Fruit fly (Drosophila melanogaster) whole organism, embryonic: ENCODE results near the gene fry.

Experiments
- Atf-2 ChIP-seq: fragments of 200-800 bp; sonication (Bioruptor generic); optimal IDR thresholded peaks from 2 replicates; lab custom pipeline; 2016; ENCODE audit warnings: missing biosample characterization, missing genetic modification characterization
- Atf6 ChIP-seq: fragments of 200-800 bp; sonication (Bioruptor generic); IDR thresholded peaks from 2 replicates; pipeline ENCODE4 v1.3.6; 2022; ENCODE audit warnings: missing biosample characterization, missing genetic modification characterization
- BtbVII ChIP-seq: fragments of 200-800 bp; sonication (Bioruptor generic); optimal IDR thresholded peaks from 3 replicates; lab custom pipeline; 2017; ENCODE audit warnings: missing biosample characterization, mild to moderate bottlenecking, missing genetic modification characterization
- CG11695 ChIP-seq: fragments of 200-800 bp; sonication (Bioruptor generic); IDR thresholded peaks from 3 replicates; pipeline ENCODE4 v1.3.6; 2022; ENCODE audit warnings: missing biosample characterization, missing genetic modification characterization
- CG12659 ChIP-seq: fragments of 200-800 bp; sonication (Bioruptor generic); optimal IDR thresholded peaks from 3 replicates; lab custom pipeline; 2017; ENCODE audit warnings: mild to moderate bottlenecking, missing biosample characterization, missing genetic modification reagents, missing genetic modification characterization
- CG17186 ChIP-seq: fragments of 200-800 bp; sonication (Bioruptor generic); optimal IDR thresholded peaks from 3 replicates; lab custom pipeline; 2017; ENCODE audit warnings: missing biosample characterization, missing genetic modification reagents, missing genetic modification characterization
- CG2202 ChIP-seq: fragments of 200-800 bp; sonication (Bioruptor generic); optimal IDR thresholded peaks from 2 replicates; lab custom pipeline; 2018; ENCODE audit warnings: missing biosample characterization, mild to moderate bottlenecking, missing genetic modification characterization
- CG31365 ChIP-seq: fragments of 200-800 bp; sonication (Bioruptor generic); optimal IDR thresholded peaks from 2 replicates; lab custom pipeline; 2018; ENCODE audit warnings: missing biosample characterization, mild to moderate bottlenecking, missing genetic modification characterization
- CG33213 ChIP-seq: fragments of 200-800 bp; sonication (Bioruptor generic); optimal IDR thresholded peaks from 3 replicates; lab custom pipeline; 2016; ENCODE audit warnings: missing biosample characterization, missing genetic modification characterization
- CG34224 ChIP-seq: fragments of 200-800 bp; sonication (Bioruptor generic); IDR thresholded peaks from 3 replicates; pipeline ENCODE4 v1.3.6; 2022; ENCODE audit warnings: missing biosample characterization, missing genetic modification characterization; ENCODE audit not compliant: partially characterized antibody
- CG4617 ChIP-seq: fragments of 200-800 bp; sonication (Bioruptor generic); optimal IDR thresholded peaks from 3 replicates; lab custom pipeline; 2016; ENCODE audit warnings: missing biosample characterization, missing genetic modification characterization, borderline replicate concordance
- CG7357 ChIP-seq: fragments of 200-800 bp; sonication (Bioruptor generic); IDR thresholded peaks from 3 replicates; pipeline ENCODE4 v1.3.6; 2022; ENCODE audit warnings: missing biosample characterization, missing genetic modification characterization
- CG7963 ChIP-seq: fragments of 200-800 bp; sonication (Bioruptor generic); IDR thresholded peaks from 3 replicates; pipeline ENCODE4 v1.3.6; 2022; ENCODE audit warnings: missing biosample characterization, missing genetic modification characterization; ENCODE audit not compliant: partially characterized antibody
- CG9437 ChIP-seq: fragments of 200-800 bp; sonication (Bioruptor generic); optimal IDR thresholded peaks from 2 replicates; lab custom pipeline; 2018; ENCODE audit warnings: missing biosample characterization, mild to moderate bottlenecking, missing genetic modification characterization
- CG9727 ChIP-seq: fragments of 200-800 bp; sonication (Bioruptor generic); optimal IDR thresholded peaks from 3 replicates; lab custom pipeline; 2017; ENCODE audit warnings: missing biosample characterization, mild to moderate bottlenecking, missing genetic modification characterization
- Dbx ChIP-seq: fragments of 200-800 bp; sonication (Bioruptor generic); IDR thresholded peaks from 3 replicates; pipeline ENCODE4 v1.3.6; 2022; ENCODE audit warnings: missing biosample characterization, missing genetic modification characterization
- Dp ChIP-seq: fragments of 200-800 bp; sonication (Bioruptor generic); optimal IDR thresholded peaks from 2 replicates; lab custom pipeline; 2018; ENCODE audit warnings: missing biosample characterization, mild to moderate bottlenecking, missing genetic modification characterization, moderate library complexity
- E2f1 ChIP-seq: fragments of 200-800 bp; sonication (Bioruptor generic); IDR thresholded peaks from 2 replicates; pipeline ENCODE4 v1.3.6; 2022; ENCODE audit warnings: missing biosample characterization, missing genetic modification characterization
- HLHmδ ChIP-seq: fragments of 200-800 bp; sonication (Bioruptor generic); optimal IDR thresholded peaks from 2 replicates; lab custom pipeline; 2018; ENCODE audit warnings: missing biosample characterization, mild to moderate bottlenecking, missing genetic modification characterization, moderate library complexity
- Hand ChIP-seq: fragments of 200-800 bp; sonication (Bioruptor generic); optimal IDR thresholded peaks from 2 replicates; lab custom pipeline; 2017; ENCODE audit warnings: mild to moderate bottlenecking, missing biosample characterization, missing genetic modification reagents, missing genetic modification characterization
- Hmr ChIP-seq: fragments of 200-800 bp; sonication (Bioruptor generic); optimal IDR thresholded peaks from 3 replicates; lab custom pipeline; 2017; ENCODE audit warnings: mild to moderate bottlenecking, missing biosample characterization, missing genetic modification reagents, missing genetic modification characterization
- Mad ChIP-seq: fragments of 200-800 bp; sonication (Bioruptor generic); optimal IDR thresholded peaks from 2 replicates; lab custom pipeline; 2016; ENCODE audit warnings: missing biosample characterization, missing genetic modification characterization
- Med ChIP-seq: fragments of 200-800 bp; sonication (Bioruptor generic); peaks from one replicate; lab custom pipeline; 2016; ENCODE audit warnings: missing biosample characterization, missing genetic modification characterization, mild to moderate bottlenecking, inconsistent platforms, moderate library complexity
- Meics ChIP-seq: fragments of 200-800 bp; sonication (Bioruptor generic); optimal IDR thresholded peaks from 2 replicates; lab custom pipeline; 2017; ENCODE audit warnings: missing biosample characterization, mild to moderate bottlenecking, missing genetic modification characterization
- Mes4 ChIP-seq: fragments of 200-800 bp; sonication (Bioruptor generic); optimal IDR thresholded peaks from 2 replicates; lab custom pipeline; 2016; ENCODE audit warnings: missing biosample characterization, missing genetic modification characterization
- Nf-YC ChIP-seq: fragments of 200-800 bp; optimal IDR thresholded peaks from 3 replicates; lab custom pipeline; 2019; ENCODE audit warnings: missing biosample characterization, mild to moderate bottlenecking, missing genetic modification characterization, moderate library complexity
- Scr ChIP-seq: fragments of 200-800 bp; sonication (Bioruptor generic); IDR thresholded peaks from 2 replicates; pipeline ENCODE4 v1.3.6; 2022; ENCODE audit warnings: missing biosample characterization, missing genetic modification characterization; ENCODE audit not compliant: partially characterized antibody
- ara ChIP-seq: fragments of 200-800 bp; sonication (Bioruptor generic); IDR thresholded peaks from 2 replicates; pipeline ENCODE4 v1.3.6; 2022; ENCODE audit warnings: missing biosample characterization, missing genetic modification characterization
- bigmax ChIP-seq: fragments of 200-800 bp; sonication (Bioruptor generic); optimal IDR thresholded peaks from 2 replicates; lab custom pipeline; 2018; ENCODE audit warnings: missing biosample characterization, mild to moderate bottlenecking, missing genetic modification characterization
- chif ChIP-seq, 2 experiments: fragments of 200-800 bp; sonication (Bioruptor generic); optimal IDR thresholded peaks; 3 replicates each; lab custom pipeline; 2016; ENCODE audit warnings: missing biosample characterization in 2 of 2, missing genetic modification characterization in 2 of 2
- corto ChIP-seq: fragments of 200-800 bp; sonication (Bioruptor generic); optimal IDR thresholded peaks from 2 replicates; lab custom pipeline; 2016; ENCODE audit warnings: missing biosample characterization, mild to moderate bottlenecking, missing genetic modification characterization, moderate library complexity
- crp ChIP-seq, 2 experiments: fragments of 200-800 bp; sonication (Bioruptor generic); optimal IDR thresholded peaks; 2 replicates in 1 of 2; 3 replicates in 1 of 2; lab custom pipeline; 2017; ENCODE audit warnings: missing biosample characterization in 2 of 2, missing genetic modification characterization in 2 of 2, mild to moderate bottlenecking in 1 of 2, moderate library complexity in 1 of 2
- dati ChIP-seq: fragments of 200-800 bp; sonication (Bioruptor generic); IDR thresholded peaks from 2 replicates; pipeline ENCODE4 v1.3.6; 2022; ENCODE audit warnings: missing biosample characterization, missing genetic modification characterization
- dm ChIP-seq: fragments of 200-800 bp; sonication (Bioruptor generic); optimal IDR thresholded peaks from 3 replicates; lab custom pipeline; 2016; ENCODE audit warnings: missing biosample characterization, missing genetic modification characterization
- eve ChIP-seq, 2 experiments: fragments of >200 bp; optimal IDR thresholded peaks; 2 replicates each; lab custom pipeline; 2017; ENCODE audit warnings: missing biosample characterization in 2 of 2, missing genetic modification characterization in 2 of 2
- gem ChIP-seq: fragments of 200-800 bp; sonication (Bioruptor generic); optimal IDR thresholded peaks from 2 replicates; lab custom pipeline; 2019; ENCODE audit warnings: missing biosample characterization, mild to moderate bottlenecking, missing genetic modification characterization, moderate library complexity
- grn ChIP-seq: fragments of 200-800 bp; sonication (Bioruptor generic); optimal IDR thresholded peaks from 3 replicates; lab custom pipeline; 2017; ENCODE audit warnings: missing biosample characterization, missing genetic modification characterization
- ind ChIP-seq: fragments of 200-800 bp; sonication (Bioruptor generic); optimal IDR thresholded peaks from 3 replicates; lab custom pipeline; 2016; ENCODE audit warnings: missing biosample characterization, missing genetic modification characterization
- luna ChIP-seq: fragments of 200-800 bp; sonication (Bioruptor generic); optimal IDR thresholded peaks from 2 replicates; lab custom pipeline; 2016; ENCODE audit warnings: missing biosample characterization, missing genetic modification characterization
- mirr ChIP-seq: fragments of 200-800 bp; sonication (Bioruptor generic); optimal IDR thresholded peaks from 3 replicates; lab custom pipeline; 2018; ENCODE audit warnings: missing biosample characterization, mild to moderate bottlenecking, missing genetic modification characterization
- rib ChIP-seq: fragments of 200-800 bp; sonication (Bioruptor generic); IDR thresholded peaks from 2 replicates; pipeline ENCODE4 v1.3.6; 2022; ENCODE audit warnings: missing biosample characterization, missing genetic modification characterization
- ro ChIP-seq: fragments of 200-800 bp; sonication (Bioruptor generic); IDR thresholded peaks from 2 replicates; pipeline ENCODE4 v1.3.6; 2022; ENCODE audit warnings: missing biosample characterization, missing genetic modification characterization
- scrt ChIP-seq: fragments of 200-800 bp; sonication (Bioruptor generic); optimal IDR thresholded peaks from 2 replicates; lab custom pipeline; 2018; ENCODE audit warnings: missing biosample characterization, mild to moderate bottlenecking, missing genetic modification characterization, moderate library complexity
- sens ChIP-seq: fragments of 200-800 bp; sonication (Bioruptor generic); peaks from one replicate; lab custom pipeline; 2016; ENCODE audit warnings: missing biosample characterization, missing genetic modification characterization
- tup ChIP-seq: fragments of 200-800 bp; sonication (Bioruptor generic); optimal IDR thresholded peaks from 2 replicates; lab custom pipeline; 2016; ENCODE audit warnings: missing biosample characterization, mild to moderate bottlenecking, missing genetic modification characterization, moderate library complexity
- unc-4 ChIP-seq: fragments of 200-800 bp; sonication (Bioruptor generic); IDR thresholded peaks from 2 replicates; pipeline ENCODE4 v1.3.6; 2022; ENCODE audit warnings: missing biosample characterization, missing genetic modification characterization; ENCODE audit not compliant: partially characterized antibody
- yki ChIP-seq: fragments of >200 bp; optimal IDR thresholded peaks from 3 replicates; lab custom pipeline; 2018
- zen2 ChIP-seq: fragments of 200-800 bp; sonication (Bioruptor generic); IDR thresholded peaks from 3 replicates; pipeline ENCODE4 v1.3.6; 2022; ENCODE audit warnings: missing biosample characterization, missing genetic modification characterization; ENCODE audit not compliant: partially characterized antibody

Gene fry

dm6 chr3L:9695242-9695641 is 16.3 kb upstream of the fry start (continued):
- TF ChIP-seq mirr (GFP tag; lab: Kevin White, UChicago) (peak; percentile 15), CG7357 (GFP tag; lab: Robert Waterston, UW) (no peak)

- no peak for TF ChIP-seq dati (GFP tag; lab: Robert Waterston, UW)
- no peak for TF ChIP-seq CG7963 (GFP tag; lab: Robert Waterston, UW)
- no peak for TF ChIP-seq scrt (GFP tag; lab: Kevin White, UChicago)
- TF ChIP-seq unc-4 (GFP tag; lab: Robert Waterston, UW): no peak
- peak; percentile 25 for TF ChIP-seq Med
- no peak for TF ChIP-seq dm (GFP tag; lab: Kevin White, UChicago)
- TF ChIP-seq CG12659: no peak
- peak; percentile 4 for TF ChIP-seq gem
- no peak for TF ChIP-seq rib (GFP tag; lab: Robert Waterston, UW)
- TF ChIP-seq CG33213 (GFP tag; lab: Kevin White, UChicago): no peak
- TF ChIP-seq sens (GFP tag; lab: Kevin White, UChicago): peak; percentile 53
- no peak for TF ChIP-seq Mad (GFP tag; lab: Kevin White, UChicago)
- TF ChIP-seq tup (GFP tag; lab: Kevin White, UChicago): no peak
- TF ChIP-seq CG17186 (GFP tag; lab: Kevin White, UChicago): no peak
- TF ChIP-seq luna (GFP tag; lab: Kevin White, UChicago): no peak
- TF ChIP-seq crp (GFP tag; optimal IDR thresholded peaks at IDR 0.05; lab: Kevin White, UChicago): peak in 1 of 2 experiments; percentile 58
- TF ChIP-seq CG31365 (tag; lab: Kevin White, UChicago): no peak
- no peak for TF ChIP-seq Hmr (GFP tag; lab: Kevin White, UChicago)
- TF ChIP-seq CG4617 (GFP tag; lab: Kevin White, UChicago): no peak
- TF ChIP-seq CG9437 (GFP tag; lab: Kevin White, UChicago): no peak
- TF ChIP-seq E2f1 (GFP tag; lab: Robert Waterston, UW): no peak
- no peak for TF ChIP-seq CG11695 (GFP tag; lab: Robert Waterston, UW)
- TF ChIP-seq eve (GFP tag; optimal IDR thresholded peaks at IDR 0.05; lab: Kevin White, UChicago): peak in 1 of 2 experiments; percentile 45
- no peak for TF ChIP-seq corto
- TF ChIP-seq ara: no peak
- no peak for TF ChIP-seq Atf-2 (GFP tag; lab: Kevin White, UChicago)
- TF ChIP-seq Nf-YC (tag; lab: Kevin White, UChicago): no peak
- TF ChIP-seq chif (GFP tag; optimal IDR thresholded peaks at IDR 0.05; lab: Kevin White, UChicago): no peak
- peak; percentile 55 for TF ChIP-seq grn (GFP tag; lab: Kevin White, UChicago)
- TF ChIP-seq CG9727 (GFP tag; lab: Kevin White, UChicago): peak; percentile 3
- no peak for TF ChIP-seq HLHmδ (GFP tag; lab: Kevin White, UChicago)
- no peak for TF ChIP-seq Hand (GFP tag; lab: Kevin White, UChicago)
- TF ChIP-seq BtbVII (GFP tag; lab: Kevin White, UChicago): peak; percentile 6
- TF ChIP-seq Dp (GFP tag; lab: Kevin White, UChicago): no peak
Measured at dm6 chr3L:9694867-9695236, 15.9 kb upstream of the fry start.

dm6 chr3L:9694169-9694866 is 15.4 kb upstream of the fry start:
- no peak for TF ChIP-seq ind (GFP tag; lab: Kevin White, UChicago)
- peak; percentile 49; the same call in 1 of the 3 replicates for TF ChIP-seq zen2 (GFP tag; lab: Robert Waterston, UW)
- TF ChIP-seq yki (lab: Kevin White, UChicago): peak; percentile 47
- TF ChIP-seq Dbx: peak; percentile 37; the same call in 1 of the 3 replicates
- TF ChIP-seq Atf6 (GFP tag; lab: Robert Waterston, UW): 0 out of 2 replicates have a peak, but pooled peaks have one; percentile 8
- TF ChIP-seq Scr (GFP tag; lab: Robert Waterston, UW): 0 out of 2 replicates have a peak, but pooled peaks have one; percentile 33
- TF ChIP-seq bigmax (GFP tag; lab: Kevin White, UChicago): peak; percentile 28
- peak; percentile 15 for TF ChIP-seq Meics (GFP tag; lab: Kevin White, UChicago)
- 0 out of 3 replicates have a peak, but pooled peaks have one; percentile 40 for TF ChIP-seq CG34224 (GFP tag; lab: Robert Waterston, UW)
- peak; percentile 8 for TF ChIP-seq Med
- no peak for TF ChIP-seq ro (GFP tag; lab: Robert Waterston, UW)
- no peak for TF ChIP-seq Mes4 (GFP tag; lab: Kevin White, UChicago)
- no peak for TF ChIP-seq CG2202 (tag; lab: Kevin White, UChicago)
